Worm (Caenorhabditis elegans): ENCODE measurements around the gene T24C12.3.

DNA sequence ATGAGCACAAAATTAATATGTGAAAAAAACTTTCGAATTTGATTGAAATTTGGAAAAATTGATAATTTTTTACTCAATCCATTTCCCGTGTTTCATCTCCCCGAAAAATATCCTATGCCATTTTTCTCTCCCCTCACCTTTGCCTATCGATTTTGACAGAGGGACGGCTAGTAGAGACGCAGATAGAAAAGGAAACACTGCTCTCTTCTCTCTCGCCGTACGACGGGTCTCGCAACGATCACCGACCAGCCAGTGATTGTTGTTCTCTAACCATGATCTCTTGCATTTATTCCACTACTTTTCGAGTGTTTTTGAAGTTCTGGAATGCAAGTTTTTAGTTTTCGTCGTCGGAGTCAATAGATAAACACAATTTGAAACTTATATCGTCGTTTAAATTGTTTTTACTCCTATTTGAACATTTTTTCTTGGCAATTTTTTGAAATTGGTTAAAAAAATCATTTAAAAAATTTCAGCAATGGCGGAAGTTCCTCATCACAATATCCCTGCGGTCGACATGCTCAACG is 33.8 kb upstream of the T24C12.3 start, which contains the start of gene vha-15:
- TF ChIP-seq zag-1 (tag; optimal IDR thresholded peaks at IDR 0.05) (no peak), lin-15B (tag; optimal IDR thresholded peaks at IDR 0.05) (no peak), snpc-4 (tag; optimal IDR thresholded peaks at IDR 0.05) (no peak), nhr-28 (tag; optimal IDR thresholded peaks at IDR 0.05) (peak; percentile 71), daf-16 (GFP tag; optimal IDR thresholded peaks at IDR 0.05) (no peak), daf-16 (tag; optimal IDR thresholded peaks at IDR 0.05) (peak; percentile 81)

Measured in whole organism, L4 larva.